Worm (Caenorhabditis elegans): ENCODE measurements around the gene F09C6.14.

DNA sequence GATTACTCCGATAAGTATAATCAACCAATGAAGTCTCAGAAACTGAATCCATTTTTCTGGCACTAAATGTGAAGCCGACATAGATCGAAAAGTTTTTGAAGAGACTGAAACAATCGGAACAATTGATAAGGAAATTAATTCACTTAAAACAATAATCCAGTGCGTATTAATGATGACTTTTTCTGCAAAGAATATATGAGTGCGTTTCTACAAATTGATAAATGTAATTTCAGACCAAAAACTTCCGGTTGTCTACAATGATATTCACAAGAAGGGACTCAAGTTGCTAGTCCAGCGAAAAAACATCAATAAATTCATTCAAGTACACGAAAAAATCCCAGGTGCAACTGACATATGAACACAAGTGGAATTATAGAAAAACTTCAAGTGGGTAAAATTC is 11.0 kb upstream of the F09C6.14 start, which contains the start of gene clec-33:
- no peak for TF ChIP-seq tab-1 (GFP tag; IDR thresholded peaks at IDR 0.05)
- TF ChIP-seq flt-1 (GFP tag; IDR thresholded peaks at IDR 0.05): no peak
- TF ChIP-seq ztf-29 (GFP tag; IDR thresholded peaks at IDR 0.05): no peak
- TF ChIP-seq T22C8.4 (GFP tag; IDR thresholded peaks at IDR 0.05): no peak
- no peak for TF ChIP-seq cog-1 (tag; optimal IDR thresholded peaks at IDR 0.05)
- TF ChIP-seq klf-2 (GFP tag; conservative IDR thresholded peaks at IDR 0.05): no peak
- TF ChIP-seq ref-1 (GFP tag; conservative IDR thresholded peaks at IDR 0.05): no peak

Measured in whole organism, midembryonic.